Fruit fly (Drosophila melanogaster): ENCODE measurements around the gene Mhc.

The Mhc gene

dm6 chr2L:16798705-16799104 is 32.3 kb downstream of the Mhc start, which contains the start of gene Ugt37D1 (continued):
- TF ChIP-seq fu2 (GFP tag; optimal IDR thresholded peaks at IDR 0.05) (no peak), NFAT (GFP tag; IDR thresholded peaks at IDR 0.05) (no peak), dmrt99B (tag; optimal IDR thresholded peaks at IDR 0.05) (no peak), CG15514 (GFP tag; optimal IDR thresholded peaks at IDR 0.05) (no peak), Dbx (GFP tag; IDR thresholded peaks at IDR 0.05) (no peak), CG10959 (GFP tag; IDR thresholded peaks at IDR 0.05) (no peak), Pdp1 (GFP tag; optimal IDR thresholded peaks at IDR 0.05) (peak in 1 of 2 experiments; percentile 68), CG5953 (GFP tag; IDR thresholded peaks at IDR 0.05) (no peak), MTF-1 (GFP tag; optimal IDR thresholded peaks at IDR 0.05; ENCODE audit: borderline replicate concordance) (no peak), CG31224 (GFP tag; IDR thresholded peaks at IDR 0.05) (no peak), D19A (tag; optimal IDR thresholded peaks at IDR 0.05) (no peak), jigr1 (GFP tag; IDR thresholded peaks at IDR 0.05) (no peak), maf-S (GFP tag; optimal IDR thresholded peaks at IDR 0.05) (no peak), Trl (optimal IDR thresholded peaks at IDR 0.05) (peak; percentile 40 to 71), Trl (GFP tag; optimal IDR thresholded peaks at IDR 0.05) (no peak), Lpt (GFP tag; optimal IDR thresholded peaks at IDR 0.05) (no peak), NfI (GFP tag; optimal IDR thresholded peaks at IDR 0.05) (no peak), CG1602 (GFP tag; optimal IDR thresholded peaks at IDR 0.05) (no peak), jing (GFP tag; optimal IDR thresholded peaks at IDR 0.05) (no peak), Med (GFP tag) (peak; percentile 31), Tbp (GFP tag; optimal IDR thresholded peaks at IDR 0.05) (no peak), CG15479 (GFP tag; optimal IDR thresholded peaks at IDR 0.05) (no peak), ase (GFP tag; IDR thresholded peaks at IDR 0.05) (no peak), sens (GFP tag) (peak; percentile 40), insv (GFP tag; optimal IDR thresholded peaks at IDR 0.05) (no peak), gce (GFP tag; IDR thresholded peaks at IDR 0.05) (no peak), Abd-B (GFP tag; optimal IDR thresholded peaks at IDR 0.05) (no peak), Lim3 (GFP tag; IDR thresholded peaks at IDR 0.05) (no peak), CG16863 (GFP tag; optimal IDR thresholded peaks at IDR 0.05) (no peak), CG12659 (GFP tag; optimal IDR thresholded peaks at IDR 0.05) (no peak), pros (GFP tag; optimal IDR thresholded peaks at IDR 0.05) (no peak), CTCF (GFP tag; optimal IDR thresholded peaks at IDR 0.05) (no peak), CHES-1-like (GFP tag; optimal IDR thresholded peaks at IDR 0.05) (no peak), eyg (GFP tag; optimal IDR thresholded peaks at IDR 0.05) (no peak), chinmo (GFP tag; IDR thresholded peaks at IDR 0.05; ENCODE audit: partially characterized antibody) (0 out of 4 replicates have a peak, but pooled peaks have one; percentile 66), CG3407 (GFP tag; optimal IDR thresholded peaks at IDR 0.05) (no peak), wdn (GFP tag; IDR thresholded peaks at IDR 0.05) (no peak), tap (tag; optimal IDR thresholded peaks at IDR 0.05) (no peak), CG11695 (GFP tag; IDR thresholded peaks at IDR 0.05) (peak; percentile 70; the same call in 1 of the 3 replicates), jumu (GFP tag; optimal IDR thresholded peaks at IDR 0.05) (no peak), CG12744 (GFP tag; optimal IDR thresholded peaks at IDR 0.05) (no peak), Ada2b (GFP tag; IDR thresholded peaks at IDR 0.05) (no peak), CG12769 (tag; optimal IDR thresholded peaks at IDR 0.05) (peak; percentile 52), CG3847 (GFP tag; IDR thresholded peaks at IDR 0.05) (no peak), kah (GFP tag; optimal IDR thresholded peaks at IDR 0.05) (peak; percentile 99), CG13894 (tag; optimal IDR thresholded peaks at IDR 0.05) (no peak), Dp (GFP tag; optimal IDR thresholded peaks at IDR 0.05) (no peak), crol (GFP tag; IDR thresholded peaks at IDR 0.05) (no peak), CG10431 (GFP tag; optimal IDR thresholded peaks at IDR 0.05) (no peak), D19B (GFP tag; optimal IDR thresholded peaks at IDR 0.05) (no peak), odd (GFP tag; optimal IDR thresholded peaks at IDR 0.05) (no peak), toy (GFP tag; IDR thresholded peaks at IDR 0.05) (no peak), ham (GFP tag; IDR thresholded peaks at IDR 0.05) (no peak), Atf-2 (GFP tag; optimal IDR thresholded peaks at IDR 0.05) (no peak)

Data from whole organism, embryonic.